Fruit fly (Drosophila melanogaster) whole organism, embryonic: ENCODE measurements around the gene Mgat4b.

Source experiments
- Antp ChIP-seq: fragments of 200-800 bp; sonication (Bioruptor generic); optimal IDR thresholded peaks from 3 replicates; lab custom pipeline; 2016; ENCODE audit warnings: missing biosample characterization, missing genetic modification characterization
- Atf6 ChIP-seq: fragments of 200-800 bp; sonication (Bioruptor generic); IDR thresholded peaks from 2 replicates; pipeline ENCODE4 v1.3.6; 2022; ENCODE audit warnings: missing biosample characterization, missing genetic modification characterization
- Bdp1 ChIP-seq: fragments of 200-800 bp; sonication (Bioruptor generic); optimal IDR thresholded peaks from 3 replicates; lab custom pipeline; 2016; ENCODE audit warnings: missing biosample characterization, missing genetic modification characterization
- BtbVII ChIP-seq: fragments of 200-800 bp; sonication (Bioruptor generic); optimal IDR thresholded peaks from 3 replicates; lab custom pipeline; 2017; ENCODE audit warnings: missing biosample characterization, mild to moderate bottlenecking, missing genetic modification characterization
- C15 ChIP-seq: fragments of 200-800 bp; sonication (Bioruptor generic); IDR thresholded peaks from 3 replicates; pipeline ENCODE4 v1.3.6; 2022; ENCODE audit warnings: missing biosample characterization, missing genetic modification characterization
- CG11398 ChIP-seq: fragments of 200-800 bp; sonication (Bioruptor generic); optimal IDR thresholded peaks from 2 replicates; lab custom pipeline; 2016; ENCODE audit warnings: missing biosample characterization, missing genetic modification characterization
- CG12071 ChIP-seq: fragments of 200-800 bp; sonication (Bioruptor generic); optimal IDR thresholded peaks from 3 replicates; lab custom pipeline; 2018; ENCODE audit warnings: missing biosample characterization, mild to moderate bottlenecking, missing genetic modification characterization
- CG13775 ChIP-seq: fragments of 200-800 bp; sonication (Bioruptor generic); optimal IDR thresholded peaks from 3 replicates; lab custom pipeline; 2017; ENCODE audit warnings: missing biosample characterization, mild to moderate bottlenecking, missing genetic modification characterization
- CG14050 ChIP-seq: fragments of 200-800 bp; sonication (Bioruptor generic); IDR thresholded peaks from 3 replicates; pipeline ENCODE4 v1.3.6; 2022; ENCODE audit warnings: missing biosample characterization, missing genetic modification characterization
- CG15011 ChIP-seq: fragments of 200-800 bp; sonication (Bioruptor generic); optimal IDR thresholded peaks from 3 replicates; lab custom pipeline; 2018; ENCODE audit warnings: missing biosample characterization, mild to moderate bottlenecking, missing genetic modification characterization
- CG15514 ChIP-seq: fragments of 200-800 bp; sonication (Bioruptor generic); optimal IDR thresholded peaks from 3 replicates; lab custom pipeline; 2017; ENCODE audit warnings: missing biosample characterization, missing genetic modification characterization, mild to moderate bottlenecking, moderate library complexity, missing genetic modification reagents
- CG16813 ChIP-seq: fragments of 200-800 bp; sonication (Bioruptor generic); IDR thresholded peaks from 3 replicates; pipeline ENCODE4 v1.3.6; 2022; ENCODE audit warnings: missing biosample characterization, missing genetic modification characterization; ENCODE audit not compliant: partially characterized antibody
- CG18619 ChIP-seq: fragments of 200-800 bp; sonication (Bioruptor generic); optimal IDR thresholded peaks from 3 replicates; lab custom pipeline; 2017; ENCODE audit warnings: missing biosample characterization, mild to moderate bottlenecking, missing genetic modification characterization
- CG2889 ChIP-seq: fragments of 200-800 bp; sonication (Bioruptor generic); IDR thresholded peaks from 3 replicates; pipeline ENCODE4 v1.3.6; 2022; ENCODE audit warnings: missing biosample characterization, missing genetic modification characterization
- CG34376 ChIP-seq: fragments of 200-800 bp; sonication (Bioruptor generic); optimal IDR thresholded peaks from 2 replicates; lab custom pipeline; 2018; ENCODE audit warnings: missing biosample characterization, mild to moderate bottlenecking, missing genetic modification characterization
- CG34422 ChIP-seq: fragments of 200-800 bp; sonication (Bioruptor generic); IDR thresholded peaks from 3 replicates; pipeline ENCODE4 v1.3.6; 2022; ENCODE audit warnings: missing biosample characterization, missing genetic modification characterization
- CG42726 ChIP-seq: fragments of 200-800 bp; sonication (Bioruptor generic); IDR thresholded peaks from 2 replicates; pipeline ENCODE4 v1.3.6; 2022; ENCODE audit warnings: missing biosample characterization, missing genetic modification characterization; ENCODE audit not compliant: partially characterized antibody
- CG43689 ChIP-seq: fragments of 200-800 bp; sonication (Bioruptor generic); IDR thresholded peaks from 2 replicates; pipeline ENCODE4 v1.3.6; 2022; ENCODE audit warnings: missing biosample characterization, missing genetic modification characterization
- CG4730 ChIP-seq: fragments of 200-800 bp; sonication (Bioruptor generic); IDR thresholded peaks from 2 replicates; pipeline ENCODE4 v1.3.6; 2022; ENCODE audit warnings: missing biosample characterization, missing genetic modification characterization
- CG6689 ChIP-seq: fragments of 200-800 bp; sonication (Bioruptor generic); IDR thresholded peaks from 2 replicates; pipeline ENCODE4 v1.3.6; 2022; ENCODE audit warnings: missing biosample characterization, missing genetic modification characterization
- CG7271 ChIP-seq: fragments of 200-800 bp; sonication (Bioruptor generic); optimal IDR thresholded peaks from 2 replicates; lab custom pipeline; 2018; ENCODE audit warnings: missing biosample characterization, mild to moderate bottlenecking, missing genetic modification characterization, moderate library complexity
- CG7745 ChIP-seq: fragments of 200-800 bp; sonication (Bioruptor generic); optimal IDR thresholded peaks from 2 replicates; lab custom pipeline; 2018; ENCODE audit warnings: missing biosample characterization, mild to moderate bottlenecking, missing genetic modification characterization, moderate library complexity
- CG9932 ChIP-seq: fragments of 200-800 bp; sonication (Bioruptor generic); IDR thresholded peaks from 2 replicates; pipeline ENCODE4 v1.3.6; 2022; ENCODE audit warnings: missing biosample characterization, missing genetic modification characterization
- E2f1 ChIP-seq: fragments of 200-800 bp; sonication (Bioruptor generic); IDR thresholded peaks from 2 replicates; pipeline ENCODE4 v1.3.6; 2022; ENCODE audit warnings: missing biosample characterization, missing genetic modification characterization
- HHEX ChIP-seq: fragments of 200-800 bp; sonication (Bioruptor generic); optimal IDR thresholded peaks from 3 replicates; lab custom pipeline; 2017; ENCODE audit warnings: missing biosample characterization, mild to moderate bottlenecking, missing genetic modification characterization, missing genetic modification reagents
- HmgZ ChIP-seq: fragments of 200-800 bp; sonication (Bioruptor generic); optimal IDR thresholded peaks from 2 replicates; lab custom pipeline; 2018; ENCODE audit warnings: missing biosample characterization, mild to moderate bottlenecking, missing genetic modification characterization
- Jarid2 ChIP-seq: fragments of 200-800 bp; sonication (Bioruptor generic); optimal IDR thresholded peaks from 3 replicates; lab custom pipeline; 2017; ENCODE audit warnings: mild to moderate bottlenecking, missing biosample characterization, missing genetic modification reagents, missing genetic modification characterization
- Lpt ChIP-seq: fragments of >200 bp; optimal IDR thresholded peaks from 2 replicates; lab custom pipeline; 2018; ENCODE audit warnings: missing biosample characterization, missing genetic modification characterization
- NC2β ChIP-seq: fragments of 200-800 bp; sonication (Bioruptor generic); optimal IDR thresholded peaks from 2 replicates; lab custom pipeline; 2016; ENCODE audit warnings: missing biosample characterization, missing genetic modification characterization
- NFAT ChIP-seq: fragments of 200-800 bp; sonication (Bioruptor generic); IDR thresholded peaks from 2 replicates; pipeline ENCODE4 v1.3.6; 2022; ENCODE audit warnings: missing biosample characterization, missing genetic modification characterization
- Pdp1 ChIP-seq, 2 experiments: fragments of 200-800 bp; sonication (Bioruptor generic); optimal IDR thresholded peaks; 3 replicates each; lab custom pipeline; 2016; ENCODE audit warnings: missing biosample characterization in 2 of 2, missing genetic modification characterization in 2 of 2, mild to moderate bottlenecking in 1 of 2, moderate library complexity in 1 of 2
- Rx ChIP-seq: fragments of 200-800 bp; sonication (Bioruptor generic); IDR thresholded peaks from 2 replicates; pipeline ENCODE4 v1.3.6; 2022; ENCODE audit warnings: missing biosample characterization, missing genetic modification characterization
- TFAM ChIP-seq: fragments of 200-800 bp; sonication (Bioruptor generic); optimal IDR thresholded peaks from 2 replicates; lab custom pipeline; 2017; ENCODE audit warnings: missing biosample characterization, missing genetic modification characterization, inconsistent platforms
- YL-1 ChIP-seq: fragments of 200-800 bp; sonication (Bioruptor generic); optimal IDR thresholded peaks from 3 replicates; lab custom pipeline; 2017; ENCODE audit warnings: missing biosample characterization, mild to moderate bottlenecking, missing genetic modification characterization
- ara ChIP-seq: fragments of 200-800 bp; sonication (Bioruptor generic); IDR thresholded peaks from 2 replicates; pipeline ENCODE4 v1.3.6; 2022; ENCODE audit warnings: missing biosample characterization, missing genetic modification characterization
- bcd ChIP-seq: fragments of 200-800 bp; sonication (Bioruptor generic); optimal IDR thresholded peaks from 2 replicates; lab custom pipeline; 2017; ENCODE audit warnings: missing biosample characterization, mild to moderate bottlenecking, missing genetic modification characterization
- btn ChIP-seq: fragments of 200-800 bp; sonication (Bioruptor generic); optimal IDR thresholded peaks from 2 replicates; lab custom pipeline; 2016; ENCODE audit warnings: missing biosample characterization, missing genetic modification characterization
- cato ChIP-seq: fragments of 200-800 bp; sonication (Bioruptor generic); optimal IDR thresholded peaks from 2 replicates; lab custom pipeline; 2016; ENCODE audit warnings: missing biosample characterization, missing genetic modification characterization, borderline replicate concordance
- cwo ChIP-seq: fragments of 200-800 bp; sonication (Bioruptor generic); optimal IDR thresholded peaks from 3 replicates; lab custom pipeline; 2017; ENCODE audit warnings: missing biosample characterization, missing genetic modification characterization, mild to moderate bottlenecking, moderate library complexity, missing genetic modification reagents
- fd3F ChIP-seq: fragments of 200-800 bp; sonication (Bioruptor generic); optimal IDR thresholded peaks from 2 replicates; lab custom pipeline; 2018; ENCODE audit warnings: missing biosample characterization, mild to moderate bottlenecking, missing genetic modification characterization, moderate library complexity
- gsb ChIP-seq: fragments of 200-800 bp; sonication (Bioruptor generic); IDR thresholded peaks from 2 replicates; pipeline ENCODE4 v1.3.6; 2022; ENCODE audit warnings: missing biosample characterization, missing genetic modification characterization
- lbe ChIP-seq: fragments of 200-800 bp; sonication (Bioruptor generic); optimal IDR thresholded peaks from 2 replicates; lab custom pipeline; 2016; ENCODE audit warnings: missing biosample characterization, mild to moderate bottlenecking, missing genetic modification characterization
- maf-S ChIP-seq: fragments of 200-800 bp; sonication (Bioruptor generic); optimal IDR thresholded peaks from 2 replicates; lab custom pipeline; 2016; ENCODE audit warnings: missing biosample characterization, missing genetic modification characterization
- scrt ChIP-seq: fragments of 200-800 bp; sonication (Bioruptor generic); optimal IDR thresholded peaks from 2 replicates; lab custom pipeline; 2018; ENCODE audit warnings: missing biosample characterization, mild to moderate bottlenecking, missing genetic modification characterization, moderate library complexity
- sima ChIP-seq: fragments of 200-800 bp; sonication (Bioruptor generic); optimal IDR thresholded peaks from 2 replicates; lab custom pipeline; 2016; ENCODE audit warnings: missing biosample characterization, missing genetic modification characterization
- sob ChIP-seq: fragments of 200-800 bp; sonication (Bioruptor generic); IDR thresholded peaks from 2 replicates; pipeline ENCODE4 v1.3.6; 2022; ENCODE audit warnings: missing biosample characterization, missing genetic modification characterization
- sr ChIP-seq: fragments of 200-800 bp; sonication (Bioruptor generic); IDR thresholded peaks from 3 replicates; pipeline ENCODE4 v1.3.6; 2022; ENCODE audit warnings: missing biosample characterization, missing genetic modification characterization
- usp ChIP-seq: fragments of >200 bp; optimal IDR thresholded peaks from 2 replicates; lab custom pipeline; 2017; ENCODE audit warnings: missing biosample characterization, missing genetic modification characterization
- vnd ChIP-seq: fragments of 200-800 bp; sonication (Bioruptor generic); IDR thresholded peaks from 3 replicates; pipeline ENCODE4 v1.3.6; 2022; ENCODE audit warnings: missing biosample characterization, missing genetic modification characterization; ENCODE audit not compliant: partially characterized antibody
- yki ChIP-seq: fragments of >200 bp; optimal IDR thresholded peaks from 3 replicates; lab custom pipeline; 2018

The Mgat4b gene

DNA sequence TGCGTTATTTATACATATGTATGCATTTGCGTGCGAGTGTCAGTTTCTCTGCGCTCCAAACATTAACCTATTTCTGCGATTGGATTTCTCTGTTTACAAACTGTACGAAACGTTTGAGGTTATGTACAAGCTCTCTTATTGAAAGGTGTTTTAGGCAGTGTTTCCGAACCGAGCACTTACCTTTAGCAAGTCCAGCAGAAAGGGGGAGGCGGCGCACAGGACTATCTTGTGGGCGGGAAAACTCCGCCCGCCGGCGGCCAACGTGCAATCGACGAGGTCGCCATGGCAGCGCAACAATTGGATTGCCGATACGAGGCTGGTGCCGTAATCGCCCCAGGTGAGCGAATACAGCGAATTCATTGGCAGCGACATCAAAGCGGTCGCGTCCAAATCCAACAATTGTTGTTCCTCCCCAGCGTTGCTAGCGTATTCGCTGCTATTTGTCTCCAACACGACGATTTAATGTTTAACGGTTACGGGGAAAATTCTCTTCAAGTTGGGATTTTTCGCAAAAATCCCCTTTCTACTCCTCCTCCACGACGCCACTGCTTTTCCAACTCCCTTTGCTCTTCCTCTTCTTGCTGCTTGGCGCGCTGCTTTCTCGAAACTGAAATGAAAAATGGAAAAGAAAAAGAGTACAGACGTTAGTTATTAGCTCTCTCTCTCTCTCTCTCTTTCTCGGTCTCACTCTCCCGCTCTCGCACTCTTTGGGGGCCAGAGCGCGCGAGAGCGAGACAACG is 12.2 kb downstream of the Mgat4b start (continued):
- peak; percentile 81 for TF ChIP-seq CG4730 (GFP tag; lab: Robert Waterston, UW)
- no peak for TF ChIP-seq CG7745
- TF ChIP-seq Rx (GFP tag; lab: Robert Waterston, UW) = peak; percentile 88
- TF ChIP-seq CG7271 (tag; lab: Kevin White, UChicago) = no peak
- peak; percentile 83 for TF ChIP-seq fd3F
- peak; percentile 78 for TF ChIP-seq CG15514 (GFP tag; lab: Kevin White, UChicago)
- no peak for TF ChIP-seq usp
- TF ChIP-seq Lpt (GFP tag; lab: Kevin White, UChicago) = no peak
- TF ChIP-seq Pdp1 (GFP tag; optimal IDR thresholded peaks at IDR 0.05; lab: Kevin White, UChicago) = peak; percentile 90 to 95
- TF ChIP-seq HHEX = peak; percentile 89
- TF ChIP-seq NC2β (GFP tag; lab: Kevin White, UChicago) = peak; percentile 67
- peak; percentile 89 for TF ChIP-seq CG14050 (GFP tag; lab: Robert Waterston, UW)
- peak; percentile 88 for TF ChIP-seq CG11398 (GFP tag; lab: Kevin White, UChicago)
- TF ChIP-seq lbe = peak; percentile 66
- peak; percentile 87 for TF ChIP-seq CG18619 (GFP tag; lab: Kevin White, UChicago)
- peak; percentile 81 for TF ChIP-seq Jarid2 (GFP tag; lab: Kevin White, UChicago)
- peak; percentile 57 for TF ChIP-seq sima (GFP tag; lab: Kevin White, UChicago)
- peak; percentile 88 for TF ChIP-seq maf-S
- TF ChIP-seq CG2889 (GFP tag; lab: Robert Waterston, UW) = peak; percentile 90
- peak; percentile 87 for TF ChIP-seq CG6689
- peak; percentile 88 for TF ChIP-seq scrt (GFP tag; lab: Kevin White, UChicago)
- TF ChIP-seq CG42726 = no peak
- peak; percentile 2 for TF ChIP-seq TFAM (GFP tag; lab: Kevin White, UChicago)
- peak; percentile 81 for TF ChIP-seq BtbVII (GFP tag; lab: Kevin White, UChicago)
- TF ChIP-seq CG16813 = no peak; the same call in 2 of the 3 replicates
- TF ChIP-seq cwo (GFP tag; lab: Kevin White, UChicago) = peak; percentile 79
- peak; percentile 67 for TF ChIP-seq cato (GFP tag; lab: Kevin White, UChicago)
- peak; percentile 92 for TF ChIP-seq ara (GFP tag; lab: Robert Waterston, UW)
- TF ChIP-seq CG43689 = peak; percentile 85
- TF ChIP-seq Bdp1 = peak; percentile 80
- peak; percentile 93 for TF ChIP-seq CG34422 (GFP tag; lab: Robert Waterston, UW)
- no peak for TF ChIP-seq vnd (GFP tag; lab: Robert Waterston, UW)
- peak; percentile 95 for TF ChIP-seq CG9932 (GFP tag; lab: Robert Waterston, UW)
- TF ChIP-seq E2f1 (GFP tag; lab: Robert Waterston, UW) = peak; percentile 92
- TF ChIP-seq HmgZ (tag; lab: Kevin White, UChicago) = peak; percentile 92
- TF ChIP-seq CG13775 (GFP tag; lab: Kevin White, UChicago) = peak; percentile 87
- peak; percentile 92 for TF ChIP-seq bcd (GFP tag; lab: Kevin White, UChicago)
- peak; percentile 46 for TF ChIP-seq CG15011 (GFP tag; lab: Kevin White, UChicago)
- TF ChIP-seq Antp (GFP tag; lab: Kevin White, UChicago) = peak; percentile 97
- TF ChIP-seq CG12071 (GFP tag; lab: Kevin White, UChicago) = peak; percentile 84
- peak; percentile 88 for TF ChIP-seq C15 (GFP tag; lab: Robert Waterston, UW)
- TF ChIP-seq CG34376 (GFP tag; lab: Kevin White, UChicago) = no peak
- peak; percentile 83 for TF ChIP-seq yki
- TF ChIP-seq NFAT (GFP tag; lab: Robert Waterston, UW) = peak; percentile 94
- TF ChIP-seq sob (GFP tag; lab: Robert Waterston, UW) = peak; percentile 90
- peak; percentile 70 for TF ChIP-seq gsb (GFP tag; lab: Robert Waterston, UW)
- TF ChIP-seq YL-1 (GFP tag; lab: Kevin White, UChicago) = peak; percentile 24
- peak; percentile 57 for TF ChIP-seq sr (GFP tag; lab: Robert Waterston, UW)
- peak; percentile 95 for TF ChIP-seq Atf6 (GFP tag; lab: Robert Waterston, UW)
- TF ChIP-seq btn (GFP tag; lab: Kevin White, UChicago) = peak; percentile 73
